Fruit fly (Drosophila melanogaster) whole organism, embryonic: ENCODE measurements around the gene Atg13.

ENCODE experiments used
- Abd-B ChIP-seq: fragments of 200-800 bp; sonication (Bioruptor generic); optimal IDR thresholded peaks from 2 replicates; lab custom pipeline; 2018; ENCODE audit warnings: missing biosample characterization, mild to moderate bottlenecking, missing genetic modification characterization, moderate library complexity
- Aef1 ChIP-seq: fragments of 200-800 bp; sonication (Bioruptor generic); IDR thresholded peaks from 3 replicates; pipeline ENCODE4 v1.3.6; 2022; ENCODE audit warnings: missing biosample characterization, missing genetic modification characterization
- CG1024 ChIP-seq: fragments of 200-800 bp; sonication (Bioruptor generic); IDR thresholded peaks from 2 replicates; pipeline ENCODE4 v1.3.6; 2022; ENCODE audit warnings: missing biosample characterization, missing genetic modification characterization
- CG10959 ChIP-seq: fragments of 200-800 bp; sonication (Bioruptor generic); IDR thresholded peaks from 2 replicates; pipeline ENCODE4 v1.3.6; 2022; ENCODE audit warnings: missing biosample characterization, missing genetic modification characterization
- CG10979 ChIP-seq: fragments of 200-800 bp; sonication (Bioruptor generic); optimal IDR thresholded peaks from 2 replicates; lab custom pipeline; 2018; ENCODE audit warnings: missing biosample characterization, mild to moderate bottlenecking, missing genetic modification characterization, moderate library complexity
- CG11093 ChIP-seq: fragments of 200-800 bp; sonication (Bioruptor generic); IDR thresholded peaks from 3 replicates; pipeline ENCODE4 v1.3.6; 2022; ENCODE audit warnings: missing biosample characterization, missing genetic modification characterization
- CG12071 ChIP-seq: fragments of 200-800 bp; sonication (Bioruptor generic); optimal IDR thresholded peaks from 3 replicates; lab custom pipeline; 2018; ENCODE audit warnings: missing biosample characterization, mild to moderate bottlenecking, missing genetic modification characterization
- CG15601 ChIP-seq: fragments of 200-800 bp; sonication (Bioruptor generic); optimal IDR thresholded peaks from 3 replicates; lab custom pipeline; 2019; ENCODE audit warnings: missing biosample characterization, mild to moderate bottlenecking, missing genetic modification characterization, moderate library complexity
- CG15696 ChIP-seq: fragments of 200-800 bp; sonication (Bioruptor generic); optimal IDR thresholded peaks from 2 replicates; lab custom pipeline; 2019; ENCODE audit warnings: missing biosample characterization, mild to moderate bottlenecking, missing genetic modification characterization, moderate library complexity
- CG2129 ChIP-seq: fragments of 200-800 bp; sonication (Bioruptor generic); IDR thresholded peaks from 2 replicates; pipeline ENCODE4 v1.3.6; 2022; ENCODE audit warnings: missing biosample characterization, missing genetic modification characterization; ENCODE audit not compliant: partially characterized antibody
- CG31388 ChIP-seq: fragments of 200-800 bp; sonication (Bioruptor generic); optimal IDR thresholded peaks from 2 replicates; lab custom pipeline; 2016; ENCODE audit warnings: missing biosample characterization, missing genetic modification characterization
- CG4282 ChIP-seq: fragments of 200-800 bp; sonication (Bioruptor generic); optimal IDR thresholded peaks from 2 replicates; lab custom pipeline; 2016; ENCODE audit warnings: missing biosample characterization, missing genetic modification characterization
- CG6683 ChIP-seq: fragments of 200-800 bp; sonication (Bioruptor generic); optimal IDR thresholded peaks from 2 replicates; lab custom pipeline; 2017; ENCODE audit warnings: missing biosample characterization, mild to moderate bottlenecking, missing genetic modification characterization, missing genetic modification reagents
- CG7372 ChIP-seq: fragments of 200-800 bp; sonication (Bioruptor generic); IDR thresholded peaks from 2 replicates; pipeline ENCODE4 v1.3.6; 2022; ENCODE audit warnings: missing biosample characterization, missing genetic modification characterization
- CG7786 ChIP-seq: fragments of 200-800 bp; sonication (Bioruptor generic); optimal IDR thresholded peaks from 2 replicates; lab custom pipeline; 2016; ENCODE audit warnings: missing biosample characterization, missing genetic modification characterization
- CG7839 ChIP-seq: fragments of 200-800 bp; sonication (Bioruptor generic); optimal IDR thresholded peaks from 3 replicates; lab custom pipeline; 2018; ENCODE audit warnings: missing biosample characterization, mild to moderate bottlenecking, missing genetic modification characterization, moderate library complexity
- CG8281 ChIP-seq: fragments of 200-800 bp; sonication (Bioruptor generic); optimal IDR thresholded peaks from 2 replicates; lab custom pipeline; 2018; ENCODE audit warnings: missing biosample characterization, mild to moderate bottlenecking, missing genetic modification characterization, moderate library complexity
- CG9727 ChIP-seq: fragments of 200-800 bp; sonication (Bioruptor generic); optimal IDR thresholded peaks from 3 replicates; lab custom pipeline; 2017; ENCODE audit warnings: missing biosample characterization, mild to moderate bottlenecking, missing genetic modification characterization
- CG9817 ChIP-seq: fragments of 200-800 bp; sonication (Bioruptor generic); optimal IDR thresholded peaks from 2 replicates; lab custom pipeline; 2018; ENCODE audit warnings: missing biosample characterization, mild to moderate bottlenecking, missing genetic modification characterization, moderate library complexity
- Fer1 ChIP-seq: fragments of 200-800 bp; sonication (Bioruptor generic); optimal IDR thresholded peaks from 2 replicates; lab custom pipeline; 2017; ENCODE audit warnings: missing biosample characterization, mild to moderate bottlenecking, missing genetic modification characterization
- Fer2 ChIP-seq: fragments of 200-800 bp; sonication (Bioruptor generic); optimal IDR thresholded peaks from 2 replicates; lab custom pipeline; 2018; ENCODE audit warnings: missing biosample characterization, mild to moderate bottlenecking, missing genetic modification characterization, moderate library complexity
- Gug ChIP-seq: fragments of 200-800 bp; sonication (Bioruptor generic); IDR thresholded peaks from 4 replicates; pipeline ENCODE4 v1.3.6; 2022; ENCODE audit warnings: missing biosample characterization, missing genetic modification characterization
- Hsf ChIP-seq: fragments of 200-800 bp; sonication (Bioruptor generic); optimal IDR thresholded peaks from 3 replicates; lab custom pipeline; 2016; ENCODE audit warnings: missing biosample characterization, missing genetic modification characterization
- Lhr ChIP-seq: fragments of 200-800 bp; sonication (Bioruptor generic); optimal IDR thresholded peaks from 3 replicates; lab custom pipeline; 2017; ENCODE audit warnings: mild to moderate bottlenecking, missing biosample characterization, missing genetic modification reagents, missing genetic modification characterization
- MBD-R2 ChIP-seq: fragments of 200-800 bp; sonication (Bioruptor generic); IDR thresholded peaks from 2 replicates; pipeline ENCODE4 v1.3.6; 2022; ENCODE audit warnings: missing biosample characterization, missing genetic modification characterization
- MESR4 ChIP-seq: fragments of 200-800 bp; sonication (Bioruptor generic); optimal IDR thresholded peaks from 2 replicates; lab custom pipeline; 2018; ENCODE audit warnings: missing biosample characterization, mild to moderate bottlenecking, missing genetic modification characterization, moderate library complexity
- NK7.1 ChIP-seq: fragments of 200-800 bp; sonication (Bioruptor generic); optimal IDR thresholded peaks from 3 replicates; lab custom pipeline; 2016; ENCODE audit warnings: missing biosample characterization, missing genetic modification characterization
- Nf-YA ChIP-seq: fragments of 200-800 bp; sonication (Bioruptor generic); IDR thresholded peaks from 2 replicates; pipeline ENCODE4 v1.3.6; 2022; ENCODE audit warnings: missing biosample characterization, missing genetic modification characterization
- Oli ChIP-seq: fragments of 200-800 bp; sonication (Bioruptor generic); optimal IDR thresholded peaks from 2 replicates; lab custom pipeline; 2018; ENCODE audit warnings: missing biosample characterization, mild to moderate bottlenecking, missing genetic modification characterization, moderate library complexity
- Ravus ChIP-seq: fragments of 200-800 bp; sonication (Bioruptor generic); IDR thresholded peaks from 2 replicates; pipeline ENCODE4 v1.3.6; 2022; ENCODE audit warnings: missing biosample characterization, missing genetic modification characterization
- ap ChIP-seq: fragments of 200-800 bp; sonication (Bioruptor generic); IDR thresholded peaks from 2 replicates; pipeline ENCODE4 v1.3.6; 2022; ENCODE audit warnings: missing biosample characterization, missing genetic modification characterization
- crp ChIP-seq, 2 experiments: fragments of 200-800 bp; sonication (Bioruptor generic); optimal IDR thresholded peaks; 2 replicates in 1 of 2; 3 replicates in 1 of 2; lab custom pipeline; 2017; ENCODE audit warnings: missing biosample characterization in 2 of 2, missing genetic modification characterization in 2 of 2, mild to moderate bottlenecking in 1 of 2, moderate library complexity in 1 of 2
- dpn ChIP-seq, 2 experiments: fragments of 200-800 bp; sonication (Bioruptor generic); optimal IDR thresholded peaks; 3 replicates each; lab custom pipeline; 2016; ENCODE audit warnings: missing biosample characterization in 2 of 2, missing genetic modification characterization in 2 of 2
- gcm2 ChIP-seq: fragments of 200-800 bp; sonication (Bioruptor generic); optimal IDR thresholded peaks from 2 replicates; lab custom pipeline; 2016; ENCODE audit warnings: missing biosample characterization, missing genetic modification characterization
- gfzf ChIP-seq: fragments of 200-800 bp; sonication (Bioruptor generic); optimal IDR thresholded peaks from 2 replicates; lab custom pipeline; 2016; ENCODE audit warnings: missing biosample characterization, mild to moderate bottlenecking, missing genetic modification characterization, moderate library complexity
- gsb ChIP-seq: fragments of 200-800 bp; sonication (Bioruptor generic); IDR thresholded peaks from 2 replicates; pipeline ENCODE4 v1.3.6; 2022; ENCODE audit warnings: missing biosample characterization, missing genetic modification characterization
- gsb-n ChIP-seq: fragments of 200-800 bp; sonication (Bioruptor generic); optimal IDR thresholded peaks from 3 replicates; lab custom pipeline; 2018; ENCODE audit warnings: missing biosample characterization, mild to moderate bottlenecking, missing genetic modification characterization
- h ChIP-seq: fragments of >200 bp; optimal IDR thresholded peaks from 2 replicates; lab custom pipeline; 2017
- knrl ChIP-seq: fragments of 200-800 bp; sonication (Bioruptor generic); IDR thresholded peaks from 3 replicates; pipeline ENCODE4 v1.3.6; 2022; ENCODE audit warnings: missing biosample characterization, missing genetic modification characterization; ENCODE audit not compliant: partially characterized antibody
- mld ChIP-seq: fragments of 200-800 bp; sonication (Bioruptor generic); IDR thresholded peaks from 3 replicates; pipeline ENCODE4 v1.3.6; 2022; ENCODE audit warnings: missing biosample characterization, missing genetic modification characterization; ENCODE audit not compliant: partially characterized antibody
- nerfin-1 ChIP-seq: fragments of 200-800 bp; sonication (Bioruptor generic); optimal IDR thresholded peaks from 3 replicates; lab custom pipeline; 2019; ENCODE audit warnings: missing biosample characterization, mild to moderate bottlenecking, missing genetic modification characterization, moderate library complexity
- nmo ChIP-seq: fragments of 200-800 bp; sonication (Bioruptor generic); optimal IDR thresholded peaks from 2 replicates; lab custom pipeline; 2018; ENCODE audit warnings: missing biosample characterization, mild to moderate bottlenecking, missing genetic modification characterization, moderate library complexity
- org-1 ChIP-seq: fragments of 200-800 bp; sonication (Bioruptor generic); optimal IDR thresholded peaks from 2 replicates; lab custom pipeline; 2017; ENCODE audit warnings: missing biosample characterization, missing genetic modification characterization
- pros ChIP-seq: fragments of 200-800 bp; sonication (Bioruptor generic); optimal IDR thresholded peaks from 3 replicates; lab custom pipeline; 2019; ENCODE audit warnings: missing biosample characterization, mild to moderate bottlenecking, missing genetic modification characterization, moderate library complexity
- pzg ChIP-seq: fragments of 200-800 bp; sonication (Bioruptor generic); optimal IDR thresholded peaks from 3 replicates; lab custom pipeline; 2018; ENCODE audit warnings: missing biosample characterization, mild to moderate bottlenecking, missing genetic modification characterization, moderate library complexity
- shn ChIP-seq: fragments of 200-800 bp; sonication (Bioruptor generic); optimal IDR thresholded peaks from 3 replicates; lab custom pipeline; 2016; ENCODE audit warnings: missing biosample characterization, missing genetic modification characterization
- sob ChIP-seq: fragments of 200-800 bp; sonication (Bioruptor generic); IDR thresholded peaks from 2 replicates; pipeline ENCODE4 v1.3.6; 2022; ENCODE audit warnings: missing biosample characterization, missing genetic modification characterization
- tio ChIP-seq: fragments of 200-800 bp; sonication (Bioruptor generic); optimal IDR thresholded peaks from 2 replicates; lab custom pipeline; 2017; ENCODE audit warnings: missing biosample characterization, missing genetic modification characterization, inconsistent platforms
- trem ChIP-seq: fragments of 200-800 bp; optimal IDR thresholded peaks from 3 replicates; lab custom pipeline; 2019; ENCODE audit warnings: missing biosample characterization, mild to moderate bottlenecking, missing genetic modification characterization, moderate library complexity
- trh ChIP-seq: fragments of 200-800 bp; sonication (Bioruptor generic); optimal IDR thresholded peaks from 2 replicates; lab custom pipeline; 2016; ENCODE audit warnings: missing biosample characterization, missing genetic modification characterization

Atg13 gene

dm6 chr3R:8362259-8362876 lies 12.8 kb downstream of the Atg13 start, which contains the start of the genes Veneno and CG7963 (continued):
- TF ChIP-seq pzg (GFP tag; lab: Kevin White, UChicago) = peak; percentile 60
- TF ChIP-seq Abd-B (GFP tag; lab: Kevin White, UChicago) = peak; percentile 37
- TF ChIP-seq h (lab: Kevin White, UChicago) = no peak
- no peak for TF ChIP-seq NK7.1
- TF ChIP-seq gfzf (GFP tag; lab: Kevin White, UChicago) = peak; percentile 69
- TF ChIP-seq gsb (GFP tag; lab: Robert Waterston, UW) = no peak
- no peak for TF ChIP-seq Gug
- TF ChIP-seq trh (GFP tag; lab: Kevin White, UChicago) = no peak
- TF ChIP-seq CG1024 (GFP tag; lab: Robert Waterston, UW) = peak; percentile 40
- no peak for TF ChIP-seq tio (GFP tag; lab: Kevin White, UChicago)
- peak; percentile 58 for TF ChIP-seq MESR4
- TF ChIP-seq CG10959 (GFP tag; lab: Robert Waterston, UW) = no peak
- peak; percentile 28 for TF ChIP-seq CG10979 (tag; lab: Kevin White, UChicago)
- no peak for TF ChIP-seq Fer2 (tag; lab: Kevin White, UChicago)
- no peak for TF ChIP-seq Fer1
- peak; percentile 20 for TF ChIP-seq CG15696 (tag; lab: Kevin White, UChicago)
- TF ChIP-seq CG2129 (GFP tag; lab: Robert Waterston, UW) = no peak
- peak; percentile 71 for TF ChIP-seq nmo (GFP tag; lab: Kevin White, UChicago)
- TF ChIP-seq Oli (tag; lab: Kevin White, UChicago) = no peak
- peak; percentile 30 for TF ChIP-seq nerfin-1 (tag; lab: Kevin White, UChicago)
- peak; percentile 60 for TF ChIP-seq MBD-R2 (GFP tag; lab: Robert Waterston, UW)
- TF ChIP-seq CG9727 (GFP tag; lab: Kevin White, UChicago) = no peak
- TF ChIP-seq Hsf (GFP tag; lab: Kevin White, UChicago) = no peak
- TF ChIP-seq CG8281 (tag; lab: Kevin White, UChicago) = no peak
- TF ChIP-seq crp (GFP tag; optimal IDR thresholded peaks at IDR 0.05; lab: Kevin White, UChicago) = peak; percentile 25 to 87
- no peak for TF ChIP-seq shn
- peak; percentile 83 for TF ChIP-seq trem (tag; lab: Kevin White, UChicago)
- TF ChIP-seq Ravus (GFP tag; lab: Robert Waterston, UW) = no peak
- no peak for TF ChIP-seq ap
- TF ChIP-seq CG6683 = no peak
- no peak for TF ChIP-seq CG4282
- TF ChIP-seq gcm2 (GFP tag; lab: Kevin White, UChicago) = no peak
- no peak for TF ChIP-seq pros (GFP tag; lab: Kevin White, UChicago)
- no peak for TF ChIP-seq CG7372 (GFP tag; lab: Robert Waterston, UW)
- TF ChIP-seq gsb-n (tag; lab: Kevin White, UChicago) = peak; percentile 29
- TF ChIP-seq CG7839 (tag; lab: Kevin White, UChicago) = peak; percentile 57
- TF ChIP-seq Lhr (GFP tag; lab: Kevin White, UChicago) = peak; percentile 65
- 0 out of 3 replicates have a peak, but pooled peaks have one; percentile 40 for TF ChIP-seq knrl (GFP tag; lab: Robert Waterston, UW)
- peak in 1 of 2 experiments; percentile 39 for TF ChIP-seq dpn (GFP tag; optimal IDR thresholded peaks at IDR 0.05; lab: Kevin White, UChicago)
- no peak for TF ChIP-seq CG11093 (GFP tag; lab: Robert Waterston, UW)
- TF ChIP-seq sob = 0 out of 2 replicates have a peak, but pooled peaks have one; percentile 35
- TF ChIP-seq org-1 = no peak
- TF ChIP-seq mld (GFP tag; lab: Robert Waterston, UW) = no peak
- no peak for TF ChIP-seq CG31388
- no peak for TF ChIP-seq CG15601 (tag; lab: Kevin White, UChicago)
- no peak for TF ChIP-seq Nf-YA (GFP tag; lab: Robert Waterston, UW)
- TF ChIP-seq Aef1 (GFP tag; lab: Robert Waterston, UW) = no peak
- peak; percentile 19 for TF ChIP-seq CG9817
- no peak for TF ChIP-seq CG7786 (GFP tag; lab: Kevin White, UChicago)
- TF ChIP-seq CG12071 (GFP tag; lab: Kevin White, UChicago) = no peak
